Fruit fly (Drosophila melanogaster) Kc167 (cell line): ENCODE data around the gene MBD-like.

Experiments
- Myc ChIP-seq: fragments of >200 bp; optimal IDR thresholded peaks from 2 replicates; lab custom pipeline; 2017; ENCODE audit warnings: missing external identifiers
- h ChIP-seq: fragments of >200 bp; optimal IDR thresholded peaks from 3 replicates; lab custom pipeline; 2018; ENCODE audit warnings: missing external identifiers
- insv ChIP-seq: fragments of >200 bp; optimal IDR thresholded peaks from 3 replicates; lab custom pipeline; 2018; ENCODE audit warnings: missing external identifiers
- psq ChIP-seq: fragments of >200 bp; optimal IDR thresholded peaks from 2 replicates; lab custom pipeline; 2017; ENCODE audit warnings: missing external identifiers
- ttk ChIP-seq: sonication (Bioruptor generic); optimal IDR thresholded peaks from 2 replicates; lab custom pipeline; 2017; ENCODE audit warnings: missing external identifiers

- TF ChIP-seq h (lab: Kevin White, UChicago) (no peak), psq (lab: Kevin White, UChicago) (no peak), insv (lab: Kevin White, UChicago) (no peak), Myc (no peak), ttk (lab: Kevin White, UChicago) (no peak)
Measured at dm6 chr3R:9606913-9607804, 47.6 kb downstream of the MBD-like start.
